Worm (Caenorhabditis elegans) whole organism, L3 larva: Measurements from ENCODE around the gene F21C10.9.

ENCODE experiments used
- nhr-23 ChIP-seq: fragments of 150-350 bp; optimal IDR thresholded peaks from 2 replicates; lab custom pipeline; 2014; ENCODE audit warnings: missing biosample characterization, missing genetic modification reagents, missing genetic modification characterization
- nhr-28 ChIP-seq: fragments of 150-350 bp; optimal IDR thresholded peaks from 2 replicates; lab custom pipeline; 2014; ENCODE audit warnings: missing biosample characterization, missing genetic modification characterization
- nhr-76 ChIP-seq: fragments of 150-350 bp; sonication (generic microtip); optimal IDR thresholded peaks from 5 replicates; lab custom pipeline; 2014; ENCODE audit warnings: missing biosample characterization, missing genetic modification characterization
- nhr-77 ChIP-seq: fragments of 150-350 bp; optimal IDR thresholded peaks from 2 replicates; lab custom pipeline; 2014; ENCODE audit warnings: missing biosample characterization, missing genetic modification characterization
- unc-62 ChIP-seq: fragments of 150-350 bp; sonication (generic microtip); optimal IDR thresholded peaks from 4 replicates; lab custom pipeline; 2014; ENCODE audit warnings: missing biosample characterization, missing genetic modification reagents, missing genetic modification characterization

- TF ChIP-seq nhr-77 (tag; lab: Kevin White, UChicago) (no peak), nhr-28 (tag; lab: Kevin White, UChicago) (no peak), unc-62 (GFP tag; lab: Kevin White, UChicago) (no peak), nhr-76 (no peak), nhr-23 (tag; lab: Kevin White, UChicago) (peak; percentile 37)
Observed at ce11 chrV:9084252-9084651, 14.2 kb downstream of the F21C10.9 start.
